Fruit fly (Drosophila melanogaster) whole organism, embryonic: ENCODE measurements around the gene CG34282.

ENCODE experiments used
- CG1602 ChIP-seq: fragments of 200-800 bp; sonication (Bioruptor generic); optimal IDR thresholded peaks from 3 replicates; lab custom pipeline; 2016; ENCODE audit warnings: missing biosample characterization, missing genetic modification characterization
- CG30020 ChIP-seq: fragments of 200-800 bp; optimal IDR thresholded peaks from 2 replicates; lab custom pipeline; 2019; ENCODE audit warnings: missing biosample characterization, mild to moderate bottlenecking, missing genetic modification characterization, moderate library complexity
- CG6254 ChIP-seq: fragments of 200-800 bp; sonication (Bioruptor generic); optimal IDR thresholded peaks from 3 replicates; lab custom pipeline; 2017; ENCODE audit warnings: mild to moderate bottlenecking, missing biosample characterization, missing genetic modification reagents, missing genetic modification characterization
- CoRest ChIP-seq: fragments of 200-800 bp; sonication (Bioruptor generic); optimal IDR thresholded peaks from 3 replicates; lab custom pipeline; 2018; ENCODE audit warnings: missing biosample characterization, mild to moderate bottlenecking, missing genetic modification characterization, moderate library complexity
- CrebB ChIP-seq: fragments of 200-800 bp; sonication (Bioruptor generic); optimal IDR thresholded peaks from 3 replicates; lab custom pipeline; 2018; ENCODE audit warnings: missing biosample characterization, mild to moderate bottlenecking, missing genetic modification characterization
- NC2β ChIP-seq: fragments of 200-800 bp; sonication (Bioruptor generic); optimal IDR thresholded peaks from 2 replicates; lab custom pipeline; 2016; ENCODE audit warnings: missing biosample characterization, missing genetic modification characterization
- gro ChIP-seq: fragments of 200-800 bp; sonication (Bioruptor generic); optimal IDR thresholded peaks from 2 replicates; lab custom pipeline; 2016; ENCODE audit warnings: missing biosample characterization, missing genetic modification characterization
- psq ChIP-seq: fragments of 200-800 bp; sonication (Bioruptor generic); optimal IDR thresholded peaks from 2 replicates; lab custom pipeline; 2017; ENCODE audit warnings: missing biosample characterization, missing genetic modification characterization
- stc ChIP-seq: fragments of 200-800 bp; sonication (Bioruptor generic); IDR thresholded peaks from 2 replicates; pipeline ENCODE4 v1.3.6; 2022; ENCODE audit warnings: missing biosample characterization, missing genetic modification characterization
- tll ChIP-seq, 2 experiments: fragments of 200-800 bp in 1 of 2; fragments of >200 bp in 1 of 2; sonication (Bioruptor generic) in 1 of 2; optimal IDR thresholded peaks; 2 replicates each; lab custom pipeline; 2017 to 2019; ENCODE audit warnings: missing biosample characterization in 2 of 2, missing genetic modification characterization in 2 of 2, mild to moderate bottlenecking in 1 of 2, moderate library complexity in 1 of 2
- twi ChIP-seq: fragments of 200-800 bp; optimal IDR thresholded peaks from 2 replicates; lab custom pipeline; 2019; ENCODE audit warnings: missing biosample characterization, mild to moderate bottlenecking, missing genetic modification characterization, moderate library complexity

- TF ChIP-seq CG1602 (GFP tag; lab: Kevin White, UChicago) = no peak
- no peak for TF ChIP-seq NC2β (GFP tag; lab: Kevin White, UChicago)
- TF ChIP-seq gro (GFP tag; lab: Kevin White, UChicago) = no peak
- no peak for TF ChIP-seq twi (tag; lab: Kevin White, UChicago)
- no peak for TF ChIP-seq CG6254 (GFP tag; lab: Kevin White, UChicago)
- TF ChIP-seq CrebB = no peak
- TF ChIP-seq tll (GFP tag; optimal IDR thresholded peaks at IDR 0.05; lab: Kevin White, UChicago) = no peak
- TF ChIP-seq CG30020 = no peak
- TF ChIP-seq CoRest (tag; lab: Kevin White, UChicago) = no peak
- no peak for TF ChIP-seq stc (GFP tag; lab: Robert Waterston, UW)
- TF ChIP-seq psq (GFP tag; lab: Kevin White, UChicago) = no peak
These were observed 23.8 kb upstream of the CG34282 start, which contains the start of gene CG31230 for dm6 chr3R:18671112-18671729.
